Worm (Caenorhabditis elegans) whole organism, L2 larva: ENCODE results near the gene inso-1.
A peak's percentile ranks its signal among the peaks of the same experiment; 100 is the strongest.

ENCODE experiments used
- C34F6.9 ChIP-seq: fragments of 150-350 bp; optimal IDR thresholded peaks from 2 replicates; lab custom pipeline; 2014; ENCODE audit warnings: missing biosample characterization, missing genetic modification characterization
- F13H6.1 ChIP-seq: sonication (generic microtip); optimal IDR thresholded peaks from 2 replicates; lab custom pipeline; 2016; ENCODE audit warnings: missing genetic modification characterization, missing compliant biosample characterization
- R02D3.7 ChIP-seq: fragments of 150-350 bp; optimal IDR thresholded peaks from 2 replicates; lab custom pipeline; 2014; ENCODE audit warnings: missing biosample characterization, missing genetic modification characterization
- Y55F3AM.14 ChIP-seq: fragments of 200-800 bp; sonication (Bioruptor generic); optimal IDR thresholded peaks from 2 replicates; lab custom pipeline; 2018; ENCODE audit warnings: mild to moderate bottlenecking, missing genetic modification characterization, missing compliant biosample characterization
- ZK546.5 ChIP-seq: sonication (generic microtip); optimal IDR thresholded peaks from 2 replicates; lab custom pipeline; 2017; ENCODE audit warnings: missing biosample characterization, missing genetic modification characterization
- alr-1 ChIP-seq: fragments of 150-350 bp; optimal IDR thresholded peaks from 2 replicates; lab custom pipeline; 2014; ENCODE audit warnings: missing biosample characterization, missing genetic modification characterization
- aly-2 ChIP-seq: fragments of 150-350 bp; optimal IDR thresholded peaks from 2 replicates; lab custom pipeline; 2014; ENCODE audit warnings: missing biosample characterization, missing genetic modification characterization
- ama-1 ChIP-seq: fragments of 150-350 bp; optimal IDR thresholded peaks from 2 replicates; lab custom pipeline; 2018; ENCODE audit warnings: inconsistent platforms
- ceh-16 ChIP-seq: fragments of 150-350 bp; optimal IDR thresholded peaks from 2 replicates; lab custom pipeline; 2014; ENCODE audit warnings: missing biosample characterization, missing genetic modification characterization
- ceh-82 ChIP-seq: fragments of 150-350 bp; optimal IDR thresholded peaks from 2 replicates; lab custom pipeline; 2014; ENCODE audit warnings: missing biosample characterization, missing genetic modification characterization
- crh-2 ChIP-seq: sonication (generic microtip); optimal IDR thresholded peaks from 2 replicates; lab custom pipeline; 2017; ENCODE audit warnings: missing biosample characterization, missing genetic modification characterization
- dmd-4 ChIP-seq: sonication (generic microtip); optimal IDR thresholded peaks from 2 replicates; lab custom pipeline; 2017; ENCODE audit warnings: missing biosample characterization, missing genetic modification characterization
- egl-27 ChIP-seq: sonication (generic microtip); optimal IDR thresholded peaks from 3 replicates; lab custom pipeline; 2017; ENCODE audit warnings: missing biosample characterization, missing genetic modification reagents, missing genetic modification characterization
- elt-1 ChIP-seq: fragments of 150-350 bp; optimal IDR thresholded peaks from 2 replicates; lab custom pipeline; 2014; ENCODE audit warnings: missing biosample characterization, missing genetic modification characterization
- elt-3 ChIP-seq: sonication (generic microtip); optimal IDR thresholded peaks from 2 replicates; lab custom pipeline; 2017; ENCODE audit warnings: missing biosample characterization, missing genetic modification characterization
- fos-1 ChIP-seq: fragments of 150-350 bp; optimal IDR thresholded peaks from 2 replicates; lab custom pipeline; 2014; ENCODE audit warnings: missing biosample characterization, missing genetic modification characterization
- gmeb-1 ChIP-seq: fragments of 150-350 bp; optimal IDR thresholded peaks from 2 replicates; lab custom pipeline; 2014; ENCODE audit warnings: missing biosample characterization, missing genetic modification characterization
- lin-11 ChIP-seq: fragments of 150-350 bp; sonication (generic microtip); optimal IDR thresholded peaks from 2 replicates; lab custom pipeline; 2014; ENCODE audit warnings: missing biosample characterization, missing genetic modification characterization, inconsistent platforms, mixed read lengths
- lin-13 ChIP-seq: fragments of 150-350 bp; optimal IDR thresholded peaks from 2 replicates; lab custom pipeline; 2014; ENCODE audit warnings: missing biosample characterization, missing genetic modification reagents, missing genetic modification characterization
- lin-39 ChIP-seq: fragments of 150-350 bp; optimal IDR thresholded peaks from 2 replicates; lab custom pipeline; 2014; ENCODE audit warnings: missing biosample characterization, missing genetic modification reagents, missing genetic modification characterization
- lsy-2 ChIP-seq, 2 experiments: fragments of 150-350 bp in 1 of 2; sonication (generic microtip) in 1 of 2; optimal IDR thresholded peaks; 2 replicates each; lab custom pipeline; 2014 to 2017; ENCODE audit warnings: missing biosample characterization in 2 of 2, missing genetic modification characterization in 2 of 2
- mab-5 ChIP-seq: fragments of 150-350 bp; optimal IDR thresholded peaks from 2 replicates; lab custom pipeline; 2014; ENCODE audit warnings: missing biosample characterization, missing genetic modification characterization
- mbf-1 ChIP-seq: sonication (generic microtip); optimal IDR thresholded peaks from 2 replicates; lab custom pipeline; 2017; ENCODE audit warnings: missing biosample characterization, missing genetic modification characterization
- mdl-1 ChIP-seq, 2 experiments: fragments of 150-350 bp in 1 of 2; sonication (generic microtip) in 1 of 2; optimal IDR thresholded peaks; 2 replicates each; lab custom pipeline; 2017; ENCODE audit warnings: missing biosample characterization in 2 of 2, missing genetic modification characterization in 2 of 2
- nhr-10 ChIP-seq: sonication (generic microtip); optimal IDR thresholded peaks from 2 replicates; lab custom pipeline; 2017; ENCODE audit warnings: missing biosample characterization, missing genetic modification characterization
- nhr-11 ChIP-seq: fragments of 150-350 bp; optimal IDR thresholded peaks from 2 replicates; lab custom pipeline; 2014; ENCODE audit warnings: missing biosample characterization, missing genetic modification characterization
- nhr-12 ChIP-seq: fragments of 150-350 bp; optimal IDR thresholded peaks from 2 replicates; lab custom pipeline; 2014; ENCODE audit warnings: missing biosample characterization, missing genetic modification characterization
- nhr-129 ChIP-seq: fragments of 150-350 bp; optimal IDR thresholded peaks from 2 replicates; lab custom pipeline; 2014; ENCODE audit warnings: missing biosample characterization, missing genetic modification characterization
- nhr-21 ChIP-seq: fragments of 150-350 bp; optimal IDR thresholded peaks from 2 replicates; lab custom pipeline; 2014; ENCODE audit warnings: missing biosample characterization, missing genetic modification characterization
- nhr-23 ChIP-seq: fragments of 150-350 bp; optimal IDR thresholded peaks from 2 replicates; lab custom pipeline; 2014; ENCODE audit warnings: missing biosample characterization, missing genetic modification reagents, missing genetic modification characterization
- nhr-237 ChIP-seq: fragments of 150-350 bp; optimal IDR thresholded peaks from 2 replicates; lab custom pipeline; 2014; ENCODE audit warnings: missing biosample characterization, missing genetic modification characterization
- nhr-25 ChIP-seq: fragments of 150-350 bp; sonication (generic microtip); optimal IDR thresholded peaks from 3 replicates; lab custom pipeline; 2014; ENCODE audit warnings: missing biosample characterization, missing genetic modification characterization
- nhr-6 ChIP-seq: fragments of 150-350 bp; optimal IDR thresholded peaks from 2 replicates; lab custom pipeline; 2014; ENCODE audit warnings: missing biosample characterization, missing genetic modification characterization
- nhr-77 ChIP-seq: fragments of 150-350 bp; optimal IDR thresholded peaks from 2 replicates; lab custom pipeline; 2014; ENCODE audit warnings: missing biosample characterization, missing genetic modification characterization
- peb-1 ChIP-seq: fragments of 150-350 bp; optimal IDR thresholded peaks from 2 replicates; lab custom pipeline; 2014; ENCODE audit warnings: missing biosample characterization, missing genetic modification characterization
- sem-4 ChIP-seq: fragments of 150-350 bp; optimal IDR thresholded peaks from 2 replicates; lab custom pipeline; 2014; ENCODE audit warnings: missing biosample characterization, missing genetic modification reagents, missing genetic modification characterization
- skn-1 ChIP-seq: sonication (generic microtip); optimal IDR thresholded peaks from 2 replicates; lab custom pipeline; 2017; ENCODE audit warnings: missing biosample characterization, missing genetic modification characterization
- sma-3 ChIP-seq: sonication (generic microtip); optimal IDR thresholded peaks from 2 replicates; lab custom pipeline; 2016; ENCODE audit warnings: missing genetic modification reagents, missing genetic modification characterization, missing compliant biosample characterization
- sma-9 ChIP-seq, 2 experiments: fragments of 150-350 bp in 1 of 2; sonication (generic microtip) in 1 of 2; optimal IDR thresholded peaks; 2 replicates each; lab custom pipeline; 2014 to 2016; ENCODE audit warnings: missing genetic modification characterization in 2 of 2, mild to moderate bottlenecking in 1 of 2, missing biosample characterization in 1 of 2, missing compliant biosample characterization in 1 of 2, missing genetic modification reagents in 1 of 2, moderate library complexity in 1 of 2
- snpc-4 ChIP-seq: fragments of 150-350 bp; optimal IDR thresholded peaks from 2 replicates; lab custom pipeline; 2014; ENCODE audit warnings: missing biosample characterization, missing genetic modification characterization
- unc-39 ChIP-seq: fragments of 150-350 bp; optimal IDR thresholded peaks from 2 replicates; lab custom pipeline; 2014; ENCODE audit warnings: missing biosample characterization, missing genetic modification characterization
- unc-55 ChIP-seq: fragments of 150-350 bp; sonication (generic microtip); optimal IDR thresholded peaks from 3 replicates; lab custom pipeline; 2014; ENCODE audit warnings: missing biosample characterization, missing genetic modification reagents, missing genetic modification characterization
- unc-62 ChIP-seq: fragments of 150-350 bp; optimal IDR thresholded peaks from 2 replicates; lab custom pipeline; 2014; ENCODE audit warnings: missing biosample characterization, missing genetic modification reagents, missing genetic modification characterization
- zag-1 ChIP-seq: fragments of 150-350 bp; optimal IDR thresholded peaks from 2 replicates; lab custom pipeline; 2014; ENCODE audit warnings: missing biosample characterization, missing genetic modification characterization
- ztf-1 ChIP-seq: fragments of 200-800 bp; sonication (Bioruptor generic); conservative IDR thresholded peaks from 2 replicates; pipeline ENCODE4 v1.3.6; 2022; ENCODE audit warnings: missing genetic modification characterization, missing compliant biosample characterization
- ztf-11 ChIP-seq: sonication (generic microtip); optimal IDR thresholded peaks from 2 replicates; lab custom pipeline; 2017; ENCODE audit warnings: missing biosample characterization, missing genetic modification characterization

inso-1 gene

ce11 chrX:1319708-1320107, 19.8 kb downstream of the inso-1 start:
- TF ChIP-seq ztf-11 (tag; lab: Kevin White, UChicago), result no peak
- TF ChIP-seq sma-3 (GFP tag; lab: Kevin White, UChicago), result peak; percentile 63
- TF ChIP-seq lin-39 (tag; lab: Kevin White, UChicago), result no peak
- no peak for TF ChIP-seq R02D3.7
- TF ChIP-seq nhr-6 (tag; lab: Kevin White, UChicago), result no peak
- no peak for TF ChIP-seq nhr-23
- TF ChIP-seq crh-2 (tag; lab: Kevin White, UChicago), result peak; percentile 51
- TF ChIP-seq C34F6.9 (tag; lab: Kevin White, UChicago), result peak; percentile 25
- peak; percentile 27 for TF ChIP-seq fos-1 (tag; lab: Kevin White, UChicago)
- peak; percentile 17 for TF ChIP-seq gmeb-1 (tag; lab: Kevin White, UChicago)
- TF ChIP-seq nhr-21 (tag; lab: Kevin White, UChicago), result peak; percentile 38
- peak; percentile 26 for TF ChIP-seq ceh-16 (tag; lab: Kevin White, UChicago)
- TF ChIP-seq lsy-2 (tag; optimal IDR thresholded peaks at IDR 0.05; lab: Kevin White, UChicago), result peak in 1 of 2 experiments; percentile 28
- peak; percentile 44 to 71 for TF ChIP-seq mdl-1 (tag; optimal IDR thresholded peaks at IDR 0.05; lab: Kevin White, UChicago)
- TF ChIP-seq F13H6.1 (tag; lab: Kevin White, UChicago), result peak; percentile 88
- peak; percentile 55 for TF ChIP-seq Y55F3AM.14 (GFP tag; lab: Kevin White, UChicago)
- TF ChIP-seq unc-62 (GFP tag; lab: Kevin White, UChicago), result no peak
- TF ChIP-seq nhr-237 (tag; lab: Kevin White, UChicago), result no peak
- no peak for TF ChIP-seq nhr-25
- no peak for TF ChIP-seq nhr-10 (tag; lab: Kevin White, UChicago)
- no peak for TF ChIP-seq ztf-1 (GFP tag; lab: Robert Waterston, UW)
- no peak for TF ChIP-seq lin-13 (GFP tag; lab: Kevin White, UChicago)
- TF ChIP-seq sma-9 (GFP tag; optimal IDR thresholded peaks at IDR 0.05; lab: Kevin White, UChicago), result peak; percentile 52
- no peak for TF ChIP-seq sma-9 (tag; optimal IDR thresholded peaks at IDR 0.05; lab: Kevin White, UChicago)
- TF ChIP-seq snpc-4, result no peak
- peak; percentile 3 for TF ChIP-seq zag-1 (tag; lab: Kevin White, UChicago)
- no peak for TF ChIP-seq unc-39 (tag; lab: Kevin White, UChicago)
- TF ChIP-seq elt-1 (tag; lab: Kevin White, UChicago), result no peak
- no peak for TF ChIP-seq peb-1 (tag; lab: Kevin White, UChicago)
- TF ChIP-seq sem-4 (tag; lab: Kevin White, UChicago), result no peak
- TF ChIP-seq nhr-11, result no peak
- TF ChIP-seq alr-1 (tag; lab: Kevin White, UChicago), result no peak
- TF ChIP-seq unc-55, result peak; percentile 57
- peak; percentile 80 for TF ChIP-seq nhr-129 (tag; lab: Kevin White, UChicago)
- no peak for TF ChIP-seq nhr-12 (tag; lab: Kevin White, UChicago)
- TF ChIP-seq skn-1 (tag; lab: Kevin White, UChicago), result no peak
- TF ChIP-seq lin-11, result no peak

- TF ChIP-seq lin-11, result no peak
- no peak for TF ChIP-seq elt-1 (tag; lab: Kevin White, UChicago)
These were observed 21.1 kb downstream of the inso-1 start, which contains the start of gene pdk-1 for ce11 chrX:1321044-1321443. Gene pdk-1 (plus strand): TSS chrX:1321344.

DNA sequence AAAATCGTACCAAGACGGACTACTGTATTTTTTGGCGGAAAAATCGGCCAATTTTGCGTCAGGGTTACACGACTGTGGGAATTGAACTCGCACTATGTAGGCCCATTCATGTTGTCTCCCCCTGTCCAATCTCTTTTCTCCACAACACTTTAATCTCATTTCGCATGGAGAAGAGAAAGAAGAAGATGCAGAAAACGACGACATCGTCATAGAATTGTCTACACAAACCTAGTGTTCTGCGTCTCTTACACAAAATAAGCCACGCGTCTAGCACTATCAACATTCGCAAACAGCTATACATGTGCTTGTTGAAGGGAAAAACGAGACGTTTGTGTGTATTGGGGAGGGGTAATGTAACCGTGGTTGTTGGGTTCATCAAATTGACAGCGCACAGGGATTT, 23.0 kb downstream of the inso-1 start:
- TF ChIP-seq sma-9 (GFP tag; optimal IDR thresholded peaks at IDR 0.05; lab: Kevin White, UChicago), result peak; percentile 22
- no peak for TF ChIP-seq sma-9 (tag; optimal IDR thresholded peaks at IDR 0.05; lab: Kevin White, UChicago)
- peak; percentile 55 for TF ChIP-seq ceh-82
- peak; percentile 85 for TF ChIP-seq sma-3 (GFP tag; lab: Kevin White, UChicago)
- TF ChIP-seq elt-1 (tag; lab: Kevin White, UChicago), result no peak
- no peak for TF ChIP-seq nhr-11
- TF ChIP-seq R02D3.7, result peak; percentile 17
- peak; percentile 78 for TF ChIP-seq nhr-77 (tag; lab: Kevin White, UChicago)
- peak; percentile 91 for TF ChIP-seq nhr-6 (tag; lab: Kevin White, UChicago)
- TF ChIP-seq ztf-1 (GFP tag; lab: Robert Waterston, UW), result no peak
- no peak for TF ChIP-seq unc-62 (GFP tag; lab: Kevin White, UChicago)
- no peak for TF ChIP-seq unc-39 (tag; lab: Kevin White, UChicago)
- peak; percentile 93 for TF ChIP-seq crh-2 (tag; lab: Kevin White, UChicago)
- peak; percentile 41 for TF ChIP-seq snpc-4
- TF ChIP-seq sem-4 (tag; lab: Kevin White, UChicago), result peak; percentile 72
- TF ChIP-seq nhr-237 (tag; lab: Kevin White, UChicago), result peak; percentile 16
- peak; percentile 83 for TF ChIP-seq lin-11
- TF ChIP-seq C34F6.9 (tag; lab: Kevin White, UChicago), result peak; percentile 68
- TF ChIP-seq aly-2 (tag; lab: Kevin White, UChicago), result no peak
- TF ChIP-seq egl-27, result peak; percentile 67
- peak; percentile 61 to 81 for TF ChIP-seq mdl-1 (tag; optimal IDR thresholded peaks at IDR 0.05; lab: Kevin White, UChicago)
- TF ChIP-seq Y55F3AM.14 (GFP tag; lab: Kevin White, UChicago), result no peak
- TF ChIP-seq nhr-12 (tag; lab: Kevin White, UChicago), result no peak
- TF ChIP-seq elt-3 (tag; lab: Kevin White, UChicago), result no peak
- peak; percentile 78 for TF ChIP-seq mab-5 (tag; lab: Kevin White, UChicago)
- TF ChIP-seq lin-13 (GFP tag; lab: Kevin White, UChicago), result peak; percentile 75
- peak; percentile 58 for TF ChIP-seq F13H6.1 (tag; lab: Kevin White, UChicago)
- peak; percentile 98 for TF ChIP-seq nhr-129 (tag; lab: Kevin White, UChicago)
- TF ChIP-seq peb-1 (tag; lab: Kevin White, UChicago), result no peak
- TF ChIP-seq ZK546.5, result no peak
- TF ChIP-seq ceh-16 (tag; lab: Kevin White, UChicago), result peak; percentile 54
- no peak for TF ChIP-seq ama-1 (lab: Kevin White, UChicago)
- TF ChIP-seq dmd-4 (tag; lab: Kevin White, UChicago), result no peak
- peak; percentile 79 for TF ChIP-seq fos-1 (tag; lab: Kevin White, UChicago)
- TF ChIP-seq nhr-25, result peak; percentile 82
- TF ChIP-seq nhr-21 (tag; lab: Kevin White, UChicago), result peak; percentile 88
- TF ChIP-seq mbf-1, result no peak
